Fruit fly (Drosophila melanogaster) whole organism: ENCODE measurements around the gene CG32437.

Source experiments
- Dll ChIP-seq: fragments of >200 bp; optimal IDR thresholded peaks from 2 replicates; lab custom pipeline; 2017
- EcR ChIP-seq, 2 experiments: fragments of >200 bp; optimal IDR thresholded peaks; 2 replicates each; lab custom pipeline; 2017; ENCODE audit warnings: missing biosample characterization in 2 of 2, missing genetic modification characterization in 2 of 2, missing genetic modification reagents in 2 of 2
- pan ChIP-seq: fragments of >200 bp; optimal IDR thresholded peaks from 2 replicates; lab custom pipeline; 2017
- psq ChIP-seq: fragments of >200 bp; optimal IDR thresholded peaks from 2 replicates; lab custom pipeline; 2017
- usp ChIP-seq: fragments of >200 bp; optimal IDR thresholded peaks from 2 replicates; lab custom pipeline; 2017; ENCODE audit warnings: missing biosample characterization, missing genetic modification characterization, mixed read lengths

DNA sequence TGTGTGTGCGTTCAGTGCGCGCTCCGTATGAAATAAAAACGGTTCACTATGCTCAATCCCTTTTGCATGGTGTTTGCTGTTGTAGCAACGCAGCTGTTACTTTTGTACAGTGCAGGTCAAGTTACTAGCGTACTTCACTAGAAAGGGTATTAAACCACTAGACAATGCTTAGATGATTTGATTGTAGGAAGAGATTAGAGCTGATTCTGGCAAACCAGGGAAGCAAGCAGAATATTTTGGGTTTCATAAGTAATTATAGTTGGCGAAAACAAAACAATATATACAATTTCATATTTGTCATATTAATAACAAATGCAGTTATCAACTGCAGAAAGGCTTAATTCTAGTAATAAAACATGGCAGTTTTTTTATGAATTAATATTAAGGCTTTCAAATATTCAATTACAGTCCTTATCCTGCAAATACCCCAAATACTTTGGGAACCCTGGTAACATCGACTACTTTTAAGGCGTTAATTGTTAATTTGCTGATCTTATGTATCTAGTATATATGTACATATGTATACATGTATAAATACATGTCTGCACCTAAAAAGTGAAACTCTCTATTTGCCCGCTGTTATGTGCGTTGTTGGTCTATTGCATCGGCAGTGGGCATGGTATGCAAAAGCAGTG is 10.2 kb upstream of the CG32437 start:
- TF ChIP-seq EcR (GFP tag; optimal IDR thresholded peaks at IDR 0.05; lab: Kevin White, UChicago) = no peak
- TF ChIP-seq usp (GFP tag; lab: Kevin White, UChicago) = no peak
- TF ChIP-seq pan (lab: Kevin White, UChicago) = no peak
- no peak for TF ChIP-seq psq (lab: Kevin White, UChicago)
- TF ChIP-seq Dll (lab: Kevin White, UChicago) = no peak
